Fruit fly (Drosophila melanogaster) whole organism, prepupa: ENCODE measurements around the gene CG7194.

Experiments used
- CG10669 ChIP-seq: fragments of 200-800 bp; sonication (Bioruptor generic); optimal IDR thresholded peaks from 3 replicates; lab custom pipeline; 2018; ENCODE audit warnings: missing biosample characterization, mild to moderate bottlenecking, missing genetic modification characterization, moderate library complexity
- CG11902 ChIP-seq: fragments of 200-800 bp; sonication (Bioruptor generic); optimal IDR thresholded peaks from 3 replicates; lab custom pipeline; 2016; ENCODE audit warnings: missing biosample characterization, missing genetic modification characterization
- CG15336 ChIP-seq: fragments of 200-800 bp; sonication (Bioruptor generic); IDR thresholded peaks from 2 replicates; pipeline ENCODE4 v1.3.6; 2022; ENCODE audit warnings: missing biosample characterization, missing genetic modification characterization
- CG1621 ChIP-seq: fragments of 200-800 bp; sonication (Bioruptor generic); optimal IDR thresholded peaks from 3 replicates; lab custom pipeline; 2018; ENCODE audit warnings: missing biosample characterization, mild to moderate bottlenecking, missing genetic modification characterization
- CG3032 ChIP-seq: fragments of 200-800 bp; optimal IDR thresholded peaks from 2 replicates; lab custom pipeline; 2019; ENCODE audit warnings: missing biosample characterization, mild to moderate bottlenecking, missing genetic modification characterization, moderate library complexity
- CG32006 ChIP-seq: fragments of 200-800 bp; sonication (Bioruptor generic); optimal IDR thresholded peaks from 3 replicates; lab custom pipeline; 2017; ENCODE audit warnings: missing biosample characterization, mild to moderate bottlenecking, missing genetic modification characterization
- CG34406 ChIP-seq: fragments of 200-800 bp; sonication (Bioruptor generic); optimal IDR thresholded peaks from 3 replicates; lab custom pipeline; 2016; ENCODE audit warnings: missing biosample characterization, missing genetic modification characterization
- CG3919 ChIP-seq: fragments of 200-800 bp; sonication (Bioruptor generic); optimal IDR thresholded peaks from 3 replicates; lab custom pipeline; 2016; ENCODE audit warnings: missing biosample characterization, missing genetic modification characterization
- CG6163 ChIP-seq: fragments of 200-800 bp; sonication (Bioruptor generic); IDR thresholded peaks from 3 replicates; pipeline ENCODE4 v1.3.6; 2022; ENCODE audit warnings: missing biosample characterization, missing genetic modification characterization
- CG6276 ChIP-seq: fragments of 200-800 bp; sonication (Bioruptor generic); optimal IDR thresholded peaks from 2 replicates; lab custom pipeline; 2017; ENCODE audit warnings: missing biosample characterization, mild to moderate bottlenecking, missing genetic modification characterization
- CG6808 ChIP-seq: fragments of 200-800 bp; sonication (Bioruptor generic); optimal IDR thresholded peaks from 3 replicates; lab custom pipeline; 2017; ENCODE audit warnings: missing biosample characterization, missing genetic modification characterization, mild to moderate bottlenecking, moderate library complexity, missing genetic modification reagents
- CG6854 ChIP-seq: fragments of 200-800 bp; sonication (Bioruptor generic); optimal IDR thresholded peaks from 2 replicates; lab custom pipeline; 2017; ENCODE audit warnings: missing biosample characterization, mild to moderate bottlenecking, missing genetic modification characterization
- CG7368 ChIP-seq: fragments of 200-800 bp; sonication (Bioruptor generic); optimal IDR thresholded peaks from 3 replicates; lab custom pipeline; 2016; ENCODE audit warnings: missing biosample characterization, missing genetic modification characterization
- CG8119 ChIP-seq: fragments of 200-800 bp; sonication (Bioruptor generic); IDR thresholded peaks from 3 replicates; pipeline ENCODE4 v1.3.6; 2022; ENCODE audit warnings: missing biosample characterization, missing genetic modification characterization
- CG8319 ChIP-seq: fragments of 200-800 bp; sonication (Bioruptor generic); optimal IDR thresholded peaks from 3 replicates; lab custom pipeline; 2016; ENCODE audit warnings: missing biosample characterization, missing genetic modification characterization
- Eip75B ChIP-seq: fragments of 200-800 bp; sonication (Bioruptor generic); optimal IDR thresholded peaks from 3 replicates; lab custom pipeline; 2016; ENCODE audit warnings: missing biosample characterization, missing genetic modification characterization
- Eip78C ChIP-seq: fragments of 200-800 bp; sonication (Bioruptor generic); peaks from one replicate; lab custom pipeline; 2016; ENCODE audit warnings: missing biosample characterization, missing genetic modification characterization
- Eip93F ChIP-seq: fragments of 200-800 bp; sonication (Bioruptor generic); optimal IDR thresholded peaks from 2 replicates; lab custom pipeline; 2016; ENCODE audit warnings: missing biosample characterization, mild to moderate bottlenecking, missing genetic modification characterization
- Ets21C ChIP-seq: fragments of 200-800 bp; sonication (Bioruptor generic); optimal IDR thresholded peaks from 3 replicates; lab custom pipeline; 2016; ENCODE audit warnings: missing biosample characterization, missing genetic modification characterization
- Hr4 ChIP-seq: fragments of 200-800 bp; sonication (Bioruptor generic); optimal IDR thresholded peaks from 3 replicates; lab custom pipeline; 2016; ENCODE audit warnings: missing biosample characterization, missing genetic modification characterization
- Lpt ChIP-seq: fragments of 200-800 bp; sonication (Bioruptor generic); optimal IDR thresholded peaks from 3 replicates; lab custom pipeline; 2016; ENCODE audit warnings: missing biosample characterization, missing genetic modification characterization
- Met ChIP-seq: fragments of 200-800 bp; sonication (Bioruptor generic); optimal IDR thresholded peaks from 3 replicates; lab custom pipeline; 2016; ENCODE audit warnings: missing biosample characterization, missing genetic modification characterization
- Sox15 ChIP-seq: fragments of 200-800 bp; sonication (Bioruptor generic); optimal IDR thresholded peaks from 3 replicates; lab custom pipeline; 2016; ENCODE audit warnings: missing biosample characterization, missing genetic modification characterization
- achi ChIP-seq: fragments of 200-800 bp; sonication (Bioruptor generic); optimal IDR thresholded peaks from 3 replicates; lab custom pipeline; 2016; ENCODE audit warnings: missing biosample characterization, missing genetic modification characterization
- acj6 ChIP-seq: fragments of 200-800 bp; sonication (Bioruptor generic); optimal IDR thresholded peaks from 3 replicates; lab custom pipeline; 2016; ENCODE audit warnings: missing biosample characterization, missing genetic modification characterization
- cyc ChIP-seq: fragments of 200-800 bp; sonication (Bioruptor generic); optimal IDR thresholded peaks from 3 replicates; lab custom pipeline; 2016; ENCODE audit warnings: missing biosample characterization, missing genetic modification characterization
- esn ChIP-seq: fragments of 200-800 bp; sonication (Bioruptor generic); optimal IDR thresholded peaks from 2 replicates; lab custom pipeline; 2016; ENCODE audit warnings: missing biosample characterization, mild to moderate bottlenecking, missing genetic modification characterization, moderate library complexity
- fd59A ChIP-seq: fragments of 200-800 bp; sonication (Bioruptor generic); optimal IDR thresholded peaks from 2 replicates; lab custom pipeline; 2017; ENCODE audit warnings: missing biosample characterization, mild to moderate bottlenecking, missing genetic modification characterization, missing genetic modification reagents
- fkh ChIP-seq: fragments of 200-800 bp; sonication (Bioruptor generic); optimal IDR thresholded peaks from 3 replicates; lab custom pipeline; 2017; ENCODE audit warnings: missing biosample characterization, mild to moderate bottlenecking, missing genetic modification characterization, moderate library complexity
- spab ChIP-seq: fragments of 200-800 bp; sonication (Bioruptor generic); optimal IDR thresholded peaks from 2 replicates; lab custom pipeline; 2017; ENCODE audit warnings: missing biosample characterization, mild to moderate bottlenecking, missing genetic modification characterization, missing genetic modification reagents
- ss ChIP-seq, 2 experiments: fragments of 200-800 bp; sonication (Bioruptor generic); optimal IDR thresholded peaks; 2 replicates in 1 of 2; 3 replicates in 1 of 2; lab custom pipeline; 2017 to 2018; ENCODE audit warnings: mild to moderate bottlenecking in 2 of 2, missing biosample characterization in 2 of 2, missing genetic modification characterization in 2 of 2, moderate library complexity in 1 of 2
- svp ChIP-seq: fragments of 200-800 bp; sonication (Bioruptor generic); peaks from one replicate; lab custom pipeline; 2016; ENCODE audit warnings: missing biosample characterization, missing genetic modification characterization
- topi ChIP-seq: fragments of 200-800 bp; sonication (Bioruptor generic); optimal IDR thresholded peaks from 3 replicates; lab custom pipeline; 2016; ENCODE audit warnings: missing biosample characterization, missing genetic modification characterization

The CG7194 gene

dm6 chr3L:8333574-8333973 is 29.7 kb upstream of the CG7194 start:
- TF ChIP-seq CG32006 (GFP tag; lab: Kevin White, UChicago) (peak; percentile 2), CG8119 (GFP tag; lab: Robert Waterston, UW) (peak; percentile 58), CG6276 (GFP tag; lab: Kevin White, UChicago) (peak; percentile 61), CG1621 (no peak), Hr4 (GFP tag; lab: Kevin White, UChicago) (peak; percentile 36), CG15336 (GFP tag; lab: Robert Waterston, UW) (0 out of 2 replicates have a peak, but pooled peaks have one; percentile 27), Eip78C (GFP tag; lab: Kevin White, UChicago) (peak; percentile 41), ss (GFP tag; optimal IDR thresholded peaks at IDR 0.05; lab: Kevin White, UChicago) (no peak), CG6808 (GFP tag; lab: Kevin White, UChicago) (no peak)

- TF ChIP-seq CG1621 (no peak), acj6 (GFP tag; lab: Kevin White, UChicago) (no peak), Sox15 (GFP tag; lab: Kevin White, UChicago) (no peak), esn (GFP tag; lab: Kevin White, UChicago) (no peak), CG6854 (GFP tag; lab: Kevin White, UChicago) (no peak), spab (GFP tag; lab: Kevin White, UChicago) (no peak), CG3032 (tag; lab: Kevin White, UChicago) (no peak), CG8119 (GFP tag; lab: Robert Waterston, UW) (no peak), fkh (no peak), Eip78C (GFP tag; lab: Kevin White, UChicago) (no peak), Met (GFP tag; lab: Kevin White, UChicago) (no peak), achi (GFP tag; lab: Kevin White, UChicago) (no peak), CG6276 (GFP tag; lab: Kevin White, UChicago) (no peak), fd59A (GFP tag; lab: Kevin White, UChicago) (no peak), CG11902 (no peak)
Observed at dm6 chr3L:8331414-8331813, 27.6 kb upstream of the CG7194 start.

dm6 chr3L:8329005-8329404 is 25.1 kb upstream of the CG7194 start:
- no peak for TF ChIP-seq CG7368
- peak; percentile 12 for TF ChIP-seq Eip78C (GFP tag; lab: Kevin White, UChicago)
- TF ChIP-seq CG6163 (GFP tag; lab: Robert Waterston, UW), result no peak
- TF ChIP-seq, all 60 proteins: peak for 1

DNA sequence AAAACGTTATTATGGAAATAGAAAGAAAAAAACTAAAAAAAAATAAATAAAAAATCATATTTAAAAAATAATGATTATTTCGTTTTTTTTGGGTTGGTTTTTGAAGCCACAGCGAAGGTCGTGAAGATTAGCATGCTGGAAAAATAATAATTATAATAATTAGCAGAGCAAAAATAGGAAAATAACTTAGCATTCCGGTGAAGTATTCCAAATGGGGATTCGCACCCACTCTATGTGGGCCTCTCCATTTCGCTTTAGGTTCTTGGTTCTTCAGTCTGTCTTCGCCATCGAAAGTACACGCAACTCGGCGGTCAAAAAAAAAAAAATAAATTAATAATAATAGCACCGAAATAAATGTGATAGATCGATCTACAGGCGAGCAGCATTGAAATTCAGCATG is 24.4 kb upstream of the CG7194 start, which contains the start of gene CG34462:
Gene CG34462, plus strand, starts transcription at position 301 of the 400 bp plus-strand sequence.
- no peak for TF ChIP-seq fkh
- no peak for TF ChIP-seq achi (GFP tag; lab: Kevin White, UChicago)
- TF ChIP-seq CG6854 (GFP tag; lab: Kevin White, UChicago), result no peak
- TF ChIP-seq topi (GFP tag; lab: Kevin White, UChicago), result no peak
- TF ChIP-seq CG34406 (GFP tag; lab: Kevin White, UChicago), result no peak
- no peak for TF ChIP-seq Eip75B (GFP tag; lab: Kevin White, UChicago)
- TF ChIP-seq CG11902, result no peak
- TF ChIP-seq CG10669 (GFP tag; lab: Kevin White, UChicago), result no peak
- TF ChIP-seq CG7368, result no peak
- TF ChIP-seq Ets21C (GFP tag; lab: Kevin White, UChicago), result no peak
- no peak for TF ChIP-seq CG3919 (GFP tag; lab: Kevin White, UChicago)
- no peak for TF ChIP-seq cyc (GFP tag; lab: Kevin White, UChicago)
- TF ChIP-seq svp (GFP tag; lab: Kevin White, UChicago), result no peak

- no peak for TF ChIP-seq CG15336 (GFP tag; lab: Robert Waterston, UW)
- no peak for TF ChIP-seq CG32006 (GFP tag; lab: Kevin White, UChicago)
- no peak for TF ChIP-seq fkh
- no peak for TF ChIP-seq CG11902
- no peak for TF ChIP-seq Met (GFP tag; lab: Kevin White, UChicago)
- TF ChIP-seq CG6163 (GFP tag; lab: Robert Waterston, UW), result no peak
- no peak for TF ChIP-seq CG8319 (GFP tag; lab: Kevin White, UChicago)
- TF ChIP-seq esn (GFP tag; lab: Kevin White, UChicago), result no peak
- no peak for TF ChIP-seq Eip93F (GFP tag; lab: Kevin White, UChicago)
- no peak for TF ChIP-seq Lpt (GFP tag; lab: Kevin White, UChicago)
Observed at dm6 chr3L:8325559-8325958, 21.7 kb upstream of the CG7194 start, which contains the start of gene CG34461. TSS of gene CG34461 (plus strand) at chr3L:8325859.
